Worm (Caenorhabditis elegans) whole organism, L4 larva: ENCODE measurements around the gene cks-1.
A peak's percentile ranks its signal among the peaks of the same experiment; 100 is the strongest.
"Not testable (repeated sequence)": the region's sequence is repeated elsewhere in the genome, so short reads cannot be mapped to it uniquely, and the experiment has no call there.

Source experiments
- F10B5.3 ChIP-seq: sonication (generic microtip); optimal IDR thresholded peaks from 2 replicates; lab custom pipeline; 2016; ENCODE audit warnings: mild to moderate bottlenecking, missing genetic modification characterization, missing compliant biosample characterization
- F26F4.8 ChIP-seq: fragments of 200-800 bp; sonication (Bioruptor generic); conservative IDR thresholded peaks from 2 replicates; pipeline ENCODE4 v1.3.6; 2022; ENCODE audit warnings: missing genetic modification characterization, missing compliant biosample characterization
- R02D3.7 ChIP-seq: fragments of 150-350 bp; sonication (generic microtip); optimal IDR thresholded peaks from 3 replicates; lab custom pipeline; 2014; ENCODE audit warnings: missing biosample characterization, missing genetic modification characterization
- Y105C5A.15 ChIP-seq: fragments of 200-800 bp; sonication (Bioruptor generic); IDR thresholded peaks from 2 replicates; pipeline ENCODE4 v1.3.6; 2022; ENCODE audit warnings: missing genetic modification characterization, missing compliant biosample characterization
- ZK337.2 ChIP-seq: fragments of 200-800 bp; sonication (Bioruptor generic); IDR thresholded peaks from 2 replicates; pipeline ENCODE4 v1.3.6; 2022; ENCODE audit warnings: missing genetic modification reagents, missing genetic modification characterization, missing compliant biosample characterization
- aha-1 ChIP-seq: fragments of 150-350 bp; peaks from one replicate; lab custom pipeline; 2014; ENCODE audit warnings: missing biosample characterization, missing genetic modification characterization
- attf-4 ChIP-seq: sonication (generic microtip); optimal IDR thresholded peaks from 3 replicates; lab custom pipeline; 2017; ENCODE audit warnings: missing biosample characterization, missing genetic modification characterization
- ceh-32 ChIP-seq: sonication (generic microtip); optimal IDR thresholded peaks from 2 replicates; lab custom pipeline; 2016; ENCODE audit warnings: mild to moderate bottlenecking, missing genetic modification characterization, missing compliant biosample characterization; ENCODE audit not compliant: poor library complexity
- ceh-44 ChIP-seq: fragments of 200-800 bp; sonication (Bioruptor generic); IDR thresholded peaks from 2 replicates; pipeline ENCODE4 v1.3.6; 2022; ENCODE audit warnings: missing genetic modification reagents, missing genetic modification characterization, missing compliant biosample characterization
- ceh-62 ChIP-seq: sonication (generic microtip); optimal IDR thresholded peaks from 2 replicates; lab custom pipeline; 2017; ENCODE audit warnings: missing biosample characterization, missing genetic modification characterization
- daf-16 ChIP-seq, 3 experiments: sonication (generic microtip); optimal IDR thresholded peaks; 2 replicates each; lab custom pipeline; 2016 to 2017; ENCODE audit warnings: missing genetic modification characterization in 3 of 3, missing genetic modification reagents in 3 of 3, mild to moderate bottlenecking in 2 of 3, missing compliant biosample characterization in 2 of 3, missing biosample characterization in 1 of 3, moderate library complexity in 1 of 3
- dmd-6 ChIP-seq: fragments of 200-800 bp; sonication (Bioruptor generic); IDR thresholded peaks from 2 replicates; pipeline ENCODE4 v1.3.6; 2022; ENCODE audit warnings: missing genetic modification reagents, missing genetic modification characterization, missing compliant biosample characterization
- dpl-1 ChIP-seq: fragments of 150-350 bp; optimal IDR thresholded peaks from 2 replicates; lab custom pipeline; 2014; ENCODE audit warnings: missing biosample characterization, missing genetic modification reagents, missing genetic modification characterization
- hlh-11 ChIP-seq: fragments of 200-800 bp; sonication (Bioruptor generic); optimal IDR thresholded peaks from 2 replicates; lab custom pipeline; 2018; ENCODE audit warnings: mild to moderate bottlenecking, missing genetic modification characterization, missing compliant biosample characterization
- lim-7 ChIP-seq: fragments of 200-800 bp; sonication (Bioruptor generic); IDR thresholded peaks from 2 replicates; pipeline ENCODE4 v1.3.6; 2022; ENCODE audit warnings: missing genetic modification characterization, missing compliant biosample characterization
- lin-1 ChIP-seq: fragments of 200-800 bp; sonication (Bioruptor generic); IDR thresholded peaks from 2 replicates; pipeline ENCODE4 v1.3.6; 2022; ENCODE audit warnings: missing genetic modification reagents, missing genetic modification characterization, missing compliant biosample characterization
- lir-3 ChIP-seq: sonication (generic microtip); optimal IDR thresholded peaks from 2 replicates; lab custom pipeline; 2016; ENCODE audit warnings: mild to moderate bottlenecking, missing genetic modification characterization, missing compliant biosample characterization
- mdl-1 ChIP-seq, 2 experiments: fragments of 150-350 bp in 1 of 2; sonication (generic microtip) in 1 of 2; optimal IDR thresholded peaks; 2 replicates each; lab custom pipeline; 2014 to 2017; ENCODE audit warnings: missing biosample characterization in 2 of 2, missing genetic modification characterization in 2 of 2
- mdt-29 ChIP-seq: fragments of 200-800 bp; sonication (Bioruptor generic); IDR thresholded peaks from 2 replicates; pipeline ENCODE4 v1.3.6; 2022; ENCODE audit warnings: missing genetic modification reagents, missing genetic modification characterization, missing compliant biosample characterization
- mes-2 ChIP-seq: sonication (generic microtip); optimal IDR thresholded peaks from 2 replicates; lab custom pipeline; 2016; ENCODE audit warnings: missing genotype, mild to moderate bottlenecking, missing genetic modification characterization, missing compliant biosample characterization; ENCODE audit not compliant: poor library complexity, severe bottlenecking
- mxl-3 ChIP-seq: fragments of 200-800 bp; sonication (Bioruptor generic); optimal IDR thresholded peaks from 2 replicates; lab custom pipeline; 2018; ENCODE audit warnings: mild to moderate bottlenecking, missing genetic modification characterization, missing compliant biosample characterization
- nhr-28 ChIP-seq: fragments of 150-350 bp; optimal IDR thresholded peaks from 2 replicates; lab custom pipeline; 2014; ENCODE audit warnings: missing biosample characterization, missing genetic modification characterization
- nhr-42 ChIP-seq: fragments of 200-800 bp; sonication (Bioruptor generic); IDR thresholded peaks from 2 replicates; pipeline ENCODE4 v1.3.6; 2022; ENCODE audit warnings: missing genetic modification characterization, missing compliant biosample characterization
- nhr-6 ChIP-seq: fragments of 150-350 bp; optimal IDR thresholded peaks from 2 replicates; lab custom pipeline; 2014; ENCODE audit warnings: missing biosample characterization, missing genetic modification characterization
- nhr-77 ChIP-seq: fragments of 150-350 bp; optimal IDR thresholded peaks from 2 replicates; lab custom pipeline; 2014; ENCODE audit warnings: missing biosample characterization, missing genetic modification characterization
- pha-4 ChIP-seq, 2 experiments: fragments of 150-350 bp in 1 of 2; fragments of 200-800 bp in 1 of 2; sonication (Bioruptor generic) in 1 of 2; IDR thresholded peaks in 1 of 2; optimal IDR thresholded peaks in 1 of 2; 2 replicates each; pipeline versions ENCODE4 v1.3.6 to Lab custom; 2014 to 2022; ENCODE audit warnings: missing genetic modification characterization in 2 of 2, missing genetic modification reagents in 2 of 2, missing biosample characterization in 1 of 2, missing compliant biosample characterization in 1 of 2
- php-3 ChIP-seq: fragments of 200-800 bp; sonication (Bioruptor generic); IDR thresholded peaks from 2 replicates; pipeline ENCODE4 v1.3.6; 2022; ENCODE audit warnings: missing genetic modification reagents, missing genetic modification characterization, missing compliant biosample characterization
- pqm-1 ChIP-seq: sonication (generic microtip); optimal IDR thresholded peaks from 2 replicates; lab custom pipeline; 2017; ENCODE audit warnings: missing biosample characterization, missing genetic modification characterization
- set-16 ChIP-seq: fragments of 200-800 bp; sonication (Bioruptor generic); IDR thresholded peaks from 2 replicates; pipeline ENCODE4 v1.3.6; 2022; ENCODE audit warnings: missing genetic modification reagents, missing genetic modification characterization, missing compliant biosample characterization
- snpc-1.2 ChIP-seq: fragments of 200-800 bp; sonication (Bioruptor generic); IDR thresholded peaks from 2 replicates; pipeline ENCODE4 v1.3.6; 2022; ENCODE audit warnings: missing genetic modification reagents, missing genetic modification characterization, missing compliant biosample characterization
- tag-97 ChIP-seq: fragments of 200-800 bp; sonication (Bioruptor generic); IDR thresholded peaks from 2 replicates; pipeline ENCODE4 v1.3.6; 2022; ENCODE audit warnings: missing genetic modification characterization, missing compliant biosample characterization
- tra-1 ChIP-seq: fragments of 200-800 bp; sonication (Bioruptor generic); IDR thresholded peaks from 2 replicates; pipeline ENCODE4 v1.3.6; 2022; ENCODE audit warnings: missing genetic modification reagents, missing genetic modification characterization, missing compliant biosample characterization
- unc-62 ChIP-seq, 3 experiments: fragments of 150-350 bp in 1 of 3; sonication (generic microtip); optimal IDR thresholded peaks in 2 of 3; peaks in 1 of 3; 1 replicate in 1 of 3; 2 replicates in 2 of 3; lab custom pipeline; 2014 to 2017; ENCODE audit warnings: missing biosample characterization in 3 of 3, missing genetic modification characterization in 3 of 3, missing genetic modification reagents in 3 of 3, missing genotype in 1 of 3
- vab-7 ChIP-seq: fragments of 200-800 bp; sonication (Bioruptor generic); IDR thresholded peaks from 2 replicates; pipeline ENCODE4 v1.3.6; 2022; ENCODE audit warnings: missing genetic modification reagents, missing genetic modification characterization, missing compliant biosample characterization
- zip-2 ChIP-seq: fragments of 150-350 bp; optimal IDR thresholded peaks from 2 replicates; lab custom pipeline; 2014; ENCODE audit warnings: missing biosample characterization, missing genetic modification characterization
- ztf-11 ChIP-seq: fragments of 150-350 bp; optimal IDR thresholded peaks from 2 replicates; lab custom pipeline; 2014; ENCODE audit warnings: missing biosample characterization, missing genetic modification characterization

Gene cks-1

DNA sequence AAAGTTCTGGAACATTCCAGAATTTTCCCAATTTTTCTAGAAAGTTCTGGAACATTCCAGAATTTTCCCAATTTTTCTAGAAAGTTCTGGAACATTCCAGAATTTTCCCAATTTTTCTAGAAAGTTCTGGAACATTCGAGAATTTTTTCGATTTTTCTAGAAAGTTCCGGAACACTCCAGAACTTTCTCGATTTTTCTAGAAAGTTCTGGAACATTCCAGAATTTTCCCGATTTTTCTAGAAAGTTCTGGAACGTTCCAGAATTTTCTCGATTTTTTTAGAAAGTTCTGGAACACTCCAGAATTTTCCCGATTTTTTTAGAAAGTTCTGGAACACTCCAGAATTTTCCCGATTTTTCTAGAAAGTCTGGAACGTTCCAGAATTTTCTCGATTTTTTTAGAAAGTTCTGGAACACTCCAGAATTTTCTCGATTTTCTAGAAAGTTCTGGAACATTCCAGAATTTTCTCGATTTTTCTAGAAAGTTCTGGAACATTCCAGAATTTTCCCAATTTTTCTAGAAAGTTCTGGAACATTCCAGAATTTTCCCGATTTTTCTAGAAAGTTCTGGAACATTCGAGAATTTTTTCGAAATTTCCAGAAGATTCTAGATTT, 44.9 kb upstream of the cks-1 start:
- TF ChIP-seq lim-7 (0 out of 2 replicates have a peak, but pooled peaks have one; percentile 42), mdt-29 (peak; percentile 79), Y105C5A.15 (GFP tag; lab: Robert Waterston, UW) (peak; percentile 73; the same call in 1 of the 2 replicates), pha-4 (GFP tag; IDR thresholded peaks at IDR 0.05; lab: Robert Waterston, UW) (0 out of 2 replicates have a peak, but pooled peaks have one; percentile 6), lin-1 (GFP tag; lab: Robert Waterston, UW) (0 out of 2 replicates have a peak, but pooled peaks have one; percentile 8), F26F4.8 (0 out of 2 replicates have a peak, but pooled peaks have one; percentile 7), vab-7 (peak; percentile 46; the same call in 1 of the 2 replicates)
- TF ChIP-seq pha-4 (tag; optimal IDR thresholded peaks at IDR 0.05; lab: Kevin White, UChicago): not testable (repeated sequence)

DNA sequence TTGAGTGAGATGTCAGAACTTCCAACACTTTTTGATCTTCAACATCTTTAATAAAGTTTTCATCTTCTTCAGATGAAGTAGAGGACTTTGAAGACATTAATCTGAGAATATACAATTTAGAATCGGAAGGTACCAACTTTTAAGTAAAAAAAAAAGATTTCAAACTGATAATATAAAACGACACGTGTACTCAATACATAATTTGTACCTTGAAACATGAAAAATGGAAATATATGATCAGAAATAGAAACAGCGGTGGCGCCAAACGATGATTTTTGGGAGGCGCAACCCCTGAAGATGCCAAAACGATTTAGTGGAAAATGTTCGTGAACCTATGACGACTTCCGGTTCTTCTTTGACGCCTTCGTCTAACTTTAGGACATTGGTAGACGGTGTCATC, 41.2 kb upstream of the cks-1 start, which contains the start of gene oat-1:
Gene oat-1, minus strand, starts transcription at position 101 of the 400 bp plus-strand sequence.
- no peak for TF ChIP-seq lir-3 (tag; lab: Kevin White, UChicago)
- no peak for TF ChIP-seq lim-7
- no peak for TF ChIP-seq R02D3.7 (tag; lab: Kevin White, UChicago)
- no peak for TF ChIP-seq snpc-1.2 (GFP tag; lab: Robert Waterston, UW)
- TF ChIP-seq attf-4: no peak
- no peak for TF ChIP-seq dmd-6 (GFP tag; lab: Robert Waterston, UW)
- no peak for TF ChIP-seq mes-2 (tag; lab: Kevin White, UChicago)
- TF ChIP-seq ztf-11: no peak

DNA sequence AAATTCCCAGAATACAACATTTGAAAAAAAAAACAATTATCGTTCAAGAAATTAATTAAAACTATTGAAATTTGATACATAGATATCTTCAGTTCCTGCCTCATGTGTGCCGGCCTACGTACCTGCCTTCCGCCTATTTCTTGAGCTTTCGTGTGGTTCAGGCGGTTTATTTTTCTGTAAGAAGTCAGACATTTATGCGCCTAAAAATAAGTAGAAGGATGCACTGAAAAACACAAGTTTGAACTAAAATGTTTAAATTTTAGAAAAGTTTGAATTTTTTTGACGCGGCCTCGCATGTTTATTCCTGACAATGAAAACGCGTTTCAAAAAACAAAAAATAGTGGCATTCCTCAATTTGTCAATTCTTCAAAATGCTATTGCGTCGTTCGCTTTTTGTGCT, 40.0 kb upstream of the cks-1 start, which contains the start of gene C28C12.11:
Gene C28C12.11, plus strand, starts transcription at position 301 of the 400 bp plus-strand sequence.
- TF ChIP-seq nhr-77 (tag; lab: Kevin White, UChicago) (no peak), set-16 (no peak), unc-62 (GFP tag; optimal IDR thresholded peaks at IDR 0.05 in 1 of 2; lab: Kevin White, UChicago) (peak in 1 of 2 experiments; percentile 70), unc-62 (tag; optimal IDR thresholded peaks at IDR 0.05; lab: Kevin White, UChicago) (no peak), nhr-42 (no peak), tra-1 (GFP tag; lab: Robert Waterston, UW) (no peak), zip-2 (no peak), aha-1 (peak; percentile 4)

- TF ChIP-seq nhr-28 (tag; lab: Kevin White, UChicago): peak; percentile 82
- TF ChIP-seq nhr-6 (tag; lab: Kevin White, UChicago): no peak
- TF ChIP-seq mdl-1 (tag; optimal IDR thresholded peaks at IDR 0.05; lab: Kevin White, UChicago): peak in 1 of 2 experiments; percentile 44
- TF ChIP-seq ZK337.2 (GFP tag; lab: Robert Waterston, UW): no peak
- TF ChIP-seq aha-1: peak; percentile 94
- peak; percentile 57; the same call in 1 of the 2 replicates for TF ChIP-seq dmd-6 (GFP tag; lab: Robert Waterston, UW)
- no peak for TF ChIP-seq daf-16 (GFP tag; optimal IDR thresholded peaks at IDR 0.05; lab: Kevin White, UChicago)
- no peak for TF ChIP-seq daf-16 (tag; optimal IDR thresholded peaks at IDR 0.05; lab: Kevin White, UChicago)
- TF ChIP-seq php-3 (GFP tag; lab: Robert Waterston, UW): peak; percentile 73
- peak; percentile 76 for TF ChIP-seq pqm-1 (tag; lab: Kevin White, UChicago)
- TF ChIP-seq F10B5.3 (tag; lab: Kevin White, UChicago): no peak
- no peak for TF ChIP-seq lim-7
- peak; percentile 47 for TF ChIP-seq hlh-11
- TF ChIP-seq ceh-62 (tag; lab: Kevin White, UChicago): no peak
- TF ChIP-seq ceh-44 (GFP tag; lab: Robert Waterston, UW): no peak
- TF ChIP-seq lir-3 (tag; lab: Kevin White, UChicago): no peak
- no peak for TF ChIP-seq dpl-1 (GFP tag; lab: Kevin White, UChicago)
- no peak for TF ChIP-seq ceh-32 (tag; lab: Kevin White, UChicago)
- TF ChIP-seq tag-97 (GFP tag; lab: Robert Waterston, UW): no peak
- TF ChIP-seq nhr-77 (tag; lab: Kevin White, UChicago): peak; percentile 26
- TF ChIP-seq mxl-3 (GFP tag; lab: Kevin White, UChicago): peak; percentile 35
- peak in 1 of 2 experiments; percentile 96 for TF ChIP-seq unc-62 (GFP tag; optimal IDR thresholded peaks at IDR 0.05 in 1 of 2; lab: Kevin White, UChicago)
- TF ChIP-seq unc-62 (tag; optimal IDR thresholded peaks at IDR 0.05; lab: Kevin White, UChicago): no peak
- no peak for TF ChIP-seq mes-2 (tag; lab: Kevin White, UChicago)
- TF ChIP-seq, all 104 proteins: peak for 10
Observed at ce11 chrIV:8475030-8475679, 38.6 kb upstream of the cks-1 start.
